Worm (Caenorhabditis elegans) whole organism, early embryonic: Measurements from ENCODE around the gene srg-2.

Source experiments
- B0310.2 ChIP-seq: sonication (generic microtip); optimal IDR thresholded peaks from 2 replicates; lab custom pipeline; 2016; ENCODE audit warnings: mild to moderate bottlenecking, missing genetic modification characterization, missing compliant biosample characterization
- aly-1 ChIP-seq: sonication (generic microtip); optimal IDR thresholded peaks from 2 replicates; lab custom pipeline; 2016; ENCODE audit warnings: missing genetic modification characterization, missing compliant biosample characterization
- ama-1 ChIP-seq: fragments of 150-350 bp; optimal IDR thresholded peaks from 2 replicates; lab custom pipeline; 2014
- ceh-13 ChIP-seq: fragments of 200-800 bp; sonication (Bioruptor generic); optimal IDR thresholded peaks from 2 replicates; lab custom pipeline; 2018; ENCODE audit warnings: mild to moderate bottlenecking, missing genetic modification characterization, missing compliant biosample characterization
- ceh-36 ChIP-seq: sonication (generic microtip); optimal IDR thresholded peaks from 2 replicates; lab custom pipeline; 2016; ENCODE audit warnings: missing genetic modification characterization, inconsistent platforms, missing compliant biosample characterization
- flt-1 ChIP-seq: fragments of 200-800 bp; sonication (Bioruptor generic); IDR thresholded peaks from 2 replicates; pipeline ENCODE4 v1.3.6; 2022; ENCODE audit warnings: missing genetic modification characterization, missing compliant biosample characterization
- hnd-1 ChIP-seq: sonication (generic microtip); optimal IDR thresholded peaks from 2 replicates; lab custom pipeline; 2016; ENCODE audit warnings: missing genetic modification characterization, missing compliant biosample characterization
- scrt-1 ChIP-seq: fragments of 200-800 bp; sonication (Bioruptor generic); IDR thresholded peaks from 2 replicates; pipeline ENCODE4 v1.3.6; 2022; ENCODE audit warnings: missing genetic modification characterization, missing compliant biosample characterization
- sea-1 ChIP-seq: fragments of 200-800 bp; sonication (Bioruptor generic); conservative IDR thresholded peaks from 2 replicates; pipeline ENCODE4 v1.3.6; 2022; ENCODE audit warnings: missing genetic modification characterization, missing compliant biosample characterization
- tbx-11 ChIP-seq: fragments of 200-800 bp; sonication (Bioruptor generic); IDR thresholded peaks from 2 replicates; pipeline ENCODE4 v1.3.6; 2022; ENCODE audit warnings: missing genetic modification characterization, missing compliant biosample characterization

ce11 chrIII:6215476-6215875, 44.5 kb downstream of the srg-2 start, which contains the start of gene C23G10.11:
- no peak for TF ChIP-seq ama-1 (lab: Kevin White, UChicago)
- no peak for TF ChIP-seq ceh-13 (GFP tag; lab: Kevin White, UChicago)
- no peak for TF ChIP-seq scrt-1 (GFP tag; lab: Robert Waterston, UW)
- no peak for TF ChIP-seq sea-1
- TF ChIP-seq hnd-1 (tag; lab: Kevin White, UChicago): no peak
- no peak for TF ChIP-seq B0310.2 (tag; lab: Kevin White, UChicago)
- no peak for TF ChIP-seq aly-1 (tag; lab: Kevin White, UChicago)
- TF ChIP-seq flt-1 (GFP tag; lab: Robert Waterston, UW): no peak
- TF ChIP-seq ceh-36 (tag; lab: Kevin White, UChicago): no peak
- TF ChIP-seq tbx-11 (GFP tag; lab: Robert Waterston, UW): no peak
